Worm (Caenorhabditis elegans) whole organism, L1 larva: ENCODE measurements around the gene srj-5.

ENCODE experiments used
- C04F5.9 ChIP-seq: sonication (generic microtip); optimal IDR thresholded peaks from 2 replicates; lab custom pipeline; 2016; ENCODE audit warnings: missing genetic modification characterization, missing compliant biosample characterization
- C16A3.4 ChIP-seq: fragments of 150-350 bp; optimal IDR thresholded peaks from 2 replicates; lab custom pipeline; 2014; ENCODE audit warnings: missing biosample characterization, missing genetic modification characterization
- C34B4.2 ChIP-seq: sonication (generic microtip); optimal IDR thresholded peaks from 2 replicates; lab custom pipeline; 2017; ENCODE audit warnings: mild to moderate bottlenecking, missing genetic modification characterization, missing compliant biosample characterization
- Y116A8C.19 ChIP-seq: sonication (generic microtip); optimal IDR thresholded peaks from 2 replicates; lab custom pipeline; 2016; ENCODE audit warnings: missing compliant biosample characterization, missing genetic modification characterization, borderline replicate concordance
- alr-1 ChIP-seq: fragments of 200-800 bp; sonication (Bioruptor generic); optimal IDR thresholded peaks from 2 replicates; lab custom pipeline; 2018; ENCODE audit warnings: borderline replicate concordance, mild to moderate bottlenecking, missing genetic modification characterization, missing compliant biosample characterization
- aly-2 ChIP-seq: fragments of 150-350 bp; optimal IDR thresholded peaks from 2 replicates; lab custom pipeline; 2014; ENCODE audit warnings: missing biosample characterization, missing genetic modification characterization
- blmp-1 ChIP-seq: fragments of 150-350 bp; optimal IDR thresholded peaks from 2 replicates; lab custom pipeline; 2014; ENCODE audit warnings: missing biosample characterization, missing genetic modification characterization
- ceh-63 ChIP-seq: fragments of 200-800 bp; sonication (Bioruptor generic); optimal IDR thresholded peaks from 2 replicates; lab custom pipeline; 2018; ENCODE audit warnings: mild to moderate bottlenecking, missing genetic modification characterization, missing compliant biosample characterization
- ceh-88 ChIP-seq: fragments of 200-800 bp; sonication (Bioruptor generic); IDR thresholded peaks from 2 replicates; pipeline ENCODE4 v1.3.6; 2022; ENCODE audit warnings: missing genetic modification characterization, missing compliant biosample characterization
- dpl-1 ChIP-seq, 3 experiments: fragments of 150-350 bp in 2 of 3; sonication (generic microtip) in 1 of 3; optimal IDR thresholded peaks; 2 replicates each; lab custom pipeline; 2014 to 2017; ENCODE audit warnings: missing biosample characterization in 3 of 3, missing genetic modification characterization in 3 of 3, missing genetic modification reagents in 3 of 3
- efl-1 ChIP-seq, 4 experiments: fragments of 150-350 bp; optimal IDR thresholded peaks in 3 of 4; peaks in 1 of 4; 1 replicate in 1 of 4; 2 replicates in 3 of 4; lab custom pipeline; 2014; ENCODE audit warnings: missing biosample characterization in 2 of 4, missing genetic modification characterization in 2 of 4, missing genetic modification reagents in 2 of 4
- egl-13 ChIP-seq: sonication (generic microtip); optimal IDR thresholded peaks from 2 replicates; lab custom pipeline; 2016; ENCODE audit warnings: missing genotype, missing genetic modification reagents, missing genetic modification characterization, missing compliant biosample characterization
- egl-27 ChIP-seq, 2 experiments: fragments of 150-350 bp in 1 of 2; sonication (generic microtip); optimal IDR thresholded peaks; 3 replicates each; lab custom pipeline; 2017 to 2018; ENCODE audit warnings: missing biosample characterization in 2 of 2, missing genetic modification characterization in 2 of 2, missing genetic modification reagents in 2 of 2
- elt-2 ChIP-seq: sonication (generic microtip); optimal IDR thresholded peaks from 2 replicates; lab custom pipeline; 2016; ENCODE audit warnings: missing genetic modification characterization, mild to moderate bottlenecking, inconsistent platforms, missing compliant biosample characterization, missing genetic modification reagents
- elt-3 ChIP-seq, 6 experiments: fragments of 150-350 bp in 1 of 6; sonication (generic microtip); optimal IDR thresholded peaks; 2 replicates each; lab custom pipeline; 2017 to 2018; ENCODE audit warnings: missing biosample characterization in 6 of 6, missing genetic modification characterization in 6 of 6, inconsistent platforms in 1 of 6
- fos-1 ChIP-seq: fragments of 150-350 bp; optimal IDR thresholded peaks from 2 replicates; lab custom pipeline; 2014; ENCODE audit warnings: missing biosample characterization, missing genetic modification characterization
- hpl-2 ChIP-seq: fragments of 150-350 bp; optimal IDR thresholded peaks from 2 replicates; lab custom pipeline; 2014; ENCODE audit warnings: missing biosample characterization, missing genetic modification reagents, missing genetic modification characterization
- irx-1 ChIP-seq: sonication (generic microtip); optimal IDR thresholded peaks from 2 replicates; lab custom pipeline; 2016; ENCODE audit warnings: missing genetic modification characterization, missing compliant biosample characterization
- isw-1 ChIP-seq: fragments of 200-800 bp; sonication (Bioruptor generic); IDR thresholded peaks from 2 replicates; pipeline ENCODE4 v1.3.6; 2022; ENCODE audit warnings: missing genetic modification characterization, missing compliant biosample characterization
- jun-1 ChIP-seq: fragments of 150-350 bp; optimal IDR thresholded peaks from 2 replicates; lab custom pipeline; 2014; ENCODE audit warnings: missing biosample characterization, missing genetic modification reagents, missing genetic modification characterization
- lin-15B ChIP-seq: fragments of 150-350 bp; sonication (generic microtip); optimal IDR thresholded peaks from 3 replicates; lab custom pipeline; 2014; ENCODE audit warnings: missing biosample characterization, missing genetic modification characterization
- lin-35 ChIP-seq, 2 experiments: fragments of 150-350 bp; optimal IDR thresholded peaks; 2 replicates each; lab custom pipeline; 2014; ENCODE audit warnings: missing biosample characterization in 2 of 2, missing genetic modification characterization in 2 of 2, missing genetic modification reagents in 2 of 2
- lin-39 ChIP-seq: fragments of 150-350 bp; optimal IDR thresholded peaks from 2 replicates; lab custom pipeline; 2014; ENCODE audit warnings: missing biosample characterization, missing genetic modification reagents, missing genetic modification characterization
- lsy-2 ChIP-seq, 2 experiments: fragments of 150-350 bp; optimal IDR thresholded peaks; 2 replicates each; lab custom pipeline; 2014; ENCODE audit warnings: missing biosample characterization in 2 of 2, missing genetic modification characterization in 2 of 2
- mab-9 ChIP-seq: fragments of 200-800 bp; sonication (Bioruptor generic); IDR thresholded peaks from 2 replicates; pipeline ENCODE4 v1.3.6; 2022; ENCODE audit warnings: missing genetic modification reagents, missing genetic modification characterization, missing compliant biosample characterization
- mdl-1 ChIP-seq, 2 experiments: fragments of 150-350 bp; optimal IDR thresholded peaks; 2 replicates each; lab custom pipeline; 2014 to 2017; ENCODE audit warnings: missing biosample characterization in 2 of 2, missing genetic modification characterization in 2 of 2, inconsistent platforms in 1 of 2
- mep-1 ChIP-seq: fragments of 150-350 bp; optimal IDR thresholded peaks from 2 replicates; lab custom pipeline; 2014; ENCODE audit warnings: missing biosample characterization, missing genetic modification characterization
- nhr-11 ChIP-seq: fragments of 150-350 bp; optimal IDR thresholded peaks from 2 replicates; lab custom pipeline; 2014; ENCODE audit warnings: missing biosample characterization, missing genetic modification characterization
- nhr-12 ChIP-seq: sonication (generic microtip); optimal IDR thresholded peaks from 2 replicates; lab custom pipeline; 2017; ENCODE audit warnings: missing biosample characterization, missing genetic modification characterization
- nhr-20 ChIP-seq: sonication (generic microtip); optimal IDR thresholded peaks from 2 replicates; lab custom pipeline; 2016; ENCODE audit warnings: mild to moderate bottlenecking, missing genetic modification characterization, missing compliant biosample characterization
- nhr-237 ChIP-seq: fragments of 150-350 bp; optimal IDR thresholded peaks from 2 replicates; lab custom pipeline; 2014; ENCODE audit warnings: missing biosample characterization, missing genetic modification characterization
- nhr-47 ChIP-seq: sonication (generic microtip); optimal IDR thresholded peaks from 2 replicates; lab custom pipeline; 2016; ENCODE audit warnings: mild to moderate bottlenecking, missing genetic modification characterization, moderate library complexity, missing compliant biosample characterization
- nhr-71 ChIP-seq: sonication (generic microtip); optimal IDR thresholded peaks from 2 replicates; lab custom pipeline; 2016; ENCODE audit warnings: mild to moderate bottlenecking, missing genetic modification characterization, moderate library complexity, missing compliant biosample characterization
- nhr-77 ChIP-seq: fragments of 150-350 bp; optimal IDR thresholded peaks from 2 replicates; lab custom pipeline; 2014; ENCODE audit warnings: missing biosample characterization, missing genetic modification characterization
- nhr-85 ChIP-seq: sonication (generic microtip); peaks from one replicate; lab custom pipeline; 2016; ENCODE audit warnings: missing genetic modification characterization, inconsistent platforms, missing compliant biosample characterization
- nhr-90 ChIP-seq: sonication (generic microtip); optimal IDR thresholded peaks from 2 replicates; lab custom pipeline; 2016; ENCODE audit warnings: mild to moderate bottlenecking, missing genetic modification characterization, missing compliant biosample characterization; ENCODE audit not compliant: poor library complexity
- pag-3 ChIP-seq: sonication (generic microtip); optimal IDR thresholded peaks from 2 replicates; lab custom pipeline; 2017; ENCODE audit warnings: missing genetic modification characterization, mild to moderate bottlenecking, missing compliant biosample characterization, antibody characterized with exemption, borderline replicate concordance; ENCODE audit not compliant: insufficient read depth
- pax-3 ChIP-seq: fragments of 200-800 bp; sonication (Bioruptor generic); optimal IDR thresholded peaks from 2 replicates; lab custom pipeline; 2018; ENCODE audit warnings: mild to moderate bottlenecking, missing genetic modification characterization, moderate library complexity, missing compliant biosample characterization
- rnt-1 ChIP-seq: sonication (generic microtip); optimal IDR thresholded peaks from 2 replicates; lab custom pipeline; 2016; ENCODE audit warnings: mild to moderate bottlenecking, missing genetic modification characterization, moderate library complexity, missing compliant biosample characterization
- skn-1 ChIP-seq: fragments of 150-350 bp; optimal IDR thresholded peaks from 2 replicates; lab custom pipeline; 2014; ENCODE audit warnings: missing biosample characterization, missing genetic modification characterization
- sox-4 ChIP-seq: sonication (generic microtip); optimal IDR thresholded peaks from 2 replicates; lab custom pipeline; 2016; ENCODE audit warnings: missing genetic modification characterization, missing compliant biosample characterization
- sptf-1 ChIP-seq: fragments of 150-350 bp; optimal IDR thresholded peaks from 2 replicates; lab custom pipeline; 2014; ENCODE audit warnings: missing biosample characterization, missing genetic modification characterization
- sup-37 ChIP-seq: fragments of 200-800 bp; sonication (Bioruptor generic); optimal IDR thresholded peaks from 2 replicates; lab custom pipeline; 2018; ENCODE audit warnings: mild to moderate bottlenecking, missing genetic modification characterization, missing compliant biosample characterization
- swsn-7 ChIP-seq: sonication (generic microtip); optimal IDR thresholded peaks from 2 replicates; lab custom pipeline; 2016; ENCODE audit warnings: missing genetic modification characterization, missing compliant biosample characterization
- tbx-2 ChIP-seq: sonication (generic microtip); optimal IDR thresholded peaks from 2 replicates; lab custom pipeline; 2016; ENCODE audit warnings: missing genetic modification characterization, missing compliant biosample characterization
- unc-62 ChIP-seq: fragments of 150-350 bp; optimal IDR thresholded peaks from 2 replicates; lab custom pipeline; 2014; ENCODE audit warnings: missing biosample characterization, missing genetic modification reagents, missing genetic modification characterization
- unc-86 ChIP-seq: sonication (generic microtip); optimal IDR thresholded peaks from 2 replicates; lab custom pipeline; 2016; ENCODE audit warnings: missing genetic modification characterization, missing compliant biosample characterization
- zag-1 ChIP-seq: fragments of 150-350 bp; optimal IDR thresholded peaks from 2 replicates; lab custom pipeline; 2014; ENCODE audit warnings: missing biosample characterization, missing genetic modification characterization
- ztf-4 ChIP-seq: fragments of 150-350 bp; optimal IDR thresholded peaks from 2 replicates; lab custom pipeline; 2014; ENCODE audit warnings: missing biosample characterization, missing genetic modification characterization

Gene srj-5

DNA sequence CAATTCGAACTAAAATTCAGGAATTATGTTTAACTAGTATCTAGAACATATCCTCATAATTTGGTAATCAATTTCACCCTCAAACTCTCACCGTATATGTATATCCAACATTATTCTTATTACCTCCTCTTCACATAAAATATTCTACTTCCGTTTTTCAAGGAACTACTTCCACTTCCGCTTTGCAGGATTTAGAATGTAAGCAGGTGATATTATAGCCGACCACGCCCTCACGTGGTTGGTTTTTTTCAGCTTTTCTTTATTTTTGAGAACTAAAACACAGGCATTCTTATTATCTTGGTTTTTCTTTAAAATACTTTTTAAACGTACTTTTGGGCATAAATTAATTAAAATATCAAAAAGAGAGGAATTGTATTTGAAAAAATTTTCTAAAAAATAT lies 34.9 kb downstream of the srj-5 start (continued):
- no peak for TF ChIP-seq Y116A8C.19 (tag; lab: Kevin White, UChicago)
- TF ChIP-seq nhr-12 (tag; lab: Kevin White, UChicago): no peak
- TF ChIP-seq ceh-63 (GFP tag; lab: Kevin White, UChicago): no peak
- no peak for TF ChIP-seq jun-1 (tag; lab: Kevin White, UChicago)
- TF ChIP-seq alr-1 (tag; lab: Kevin White, UChicago): no peak
- TF ChIP-seq nhr-71 (tag; lab: Kevin White, UChicago): peak; percentile 82
- no peak for TF ChIP-seq egl-27 (tag; optimal IDR thresholded peaks at IDR 0.05; lab: Kevin White, UChicago)
- TF ChIP-seq isw-1: no peak
- no peak for TF ChIP-seq mep-1 (tag; lab: Kevin White, UChicago)
- TF ChIP-seq dpl-1 (GFP tag; optimal IDR thresholded peaks at IDR 0.05; lab: Kevin White, UChicago): no peak
- TF ChIP-seq nhr-20 (tag; lab: Kevin White, UChicago): peak; percentile 44
- no peak for TF ChIP-seq C04F5.9 (tag; lab: Kevin White, UChicago)
- TF ChIP-seq elt-2 (tag; lab: Kevin White, UChicago): no peak
- TF ChIP-seq aly-2: no peak
- TF ChIP-seq nhr-237 (tag; lab: Kevin White, UChicago): no peak
- TF ChIP-seq nhr-47 (tag; lab: Kevin White, UChicago): peak; percentile 77
- TF ChIP-seq mdl-1 (tag; optimal IDR thresholded peaks at IDR 0.05; lab: Kevin White, UChicago): no peak
- TF ChIP-seq zag-1: no peak
- no peak for TF ChIP-seq lin-15B (tag; lab: Kevin White, UChicago)
- TF ChIP-seq nhr-11: peak; percentile 27
- TF ChIP-seq nhr-77 (tag; lab: Kevin White, UChicago): no peak
- TF ChIP-seq lsy-2 (tag; optimal IDR thresholded peaks at IDR 0.05; lab: Kevin White, UChicago): peak in 1 of 2 experiments; percentile 38
- no peak for TF ChIP-seq C34B4.2
- no peak for TF ChIP-seq irx-1
- no peak for TF ChIP-seq pag-3 (tag; lab: Kevin White, UChicago)
- no peak for TF ChIP-seq elt-3 (tag; optimal IDR thresholded peaks at IDR 0.05; lab: Kevin White, UChicago)
- TF ChIP-seq sox-4 (tag; lab: Kevin White, UChicago): peak; percentile 43
- peak; percentile 34 for TF ChIP-seq unc-86 (tag; lab: Kevin White, UChicago)
- no peak for TF ChIP-seq tbx-2 (tag; lab: Kevin White, UChicago)
- TF ChIP-seq egl-13 (tag; lab: Kevin White, UChicago): no peak
- no peak for TF ChIP-seq rnt-1 (tag; lab: Kevin White, UChicago)
- peak; percentile 28 for TF ChIP-seq swsn-7 (tag; lab: Kevin White, UChicago)
- no peak for TF ChIP-seq efl-1 (optimal IDR thresholded peaks at IDR 0.05; lab: Kevin White, UChicago)
- no peak for TF ChIP-seq efl-1 (GFP tag; optimal IDR thresholded peaks at IDR 0.05 in 1 of 2; lab: Kevin White, UChicago)
- TF ChIP-seq ceh-88 (GFP tag; lab: Robert Waterston, UW): no peak

DNA sequence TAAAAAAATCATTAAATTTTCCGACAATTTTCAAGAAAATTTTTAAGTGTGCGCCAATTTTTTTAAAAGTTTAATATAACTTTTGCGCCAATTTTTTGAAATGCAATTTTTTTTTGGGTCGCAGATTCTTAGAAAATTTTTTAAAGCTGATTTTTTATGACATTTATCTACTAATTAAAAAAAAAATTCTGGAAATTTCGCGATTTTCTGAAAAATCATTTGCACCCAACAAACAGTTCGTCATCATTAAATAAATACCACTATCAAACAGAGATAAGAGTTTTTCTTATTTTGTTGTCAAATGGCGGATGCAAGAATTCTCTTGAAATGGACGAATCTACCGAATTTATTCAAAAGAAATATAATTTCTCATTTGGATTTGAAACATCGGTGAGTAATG lies 37.6 kb downstream of the srj-5 start, which contains the start of gene F48G7.13:
Gene F48G7.13 (plus strand): TSS at position 301 of the 400 bp plus-strand sequence.
- TF ChIP-seq pax-3 (no peak), sup-37 (GFP tag; lab: Kevin White, UChicago) (no peak), elt-3 (tag; optimal IDR thresholded peaks at IDR 0.05; lab: Kevin White, UChicago) (no peak)

DNA sequence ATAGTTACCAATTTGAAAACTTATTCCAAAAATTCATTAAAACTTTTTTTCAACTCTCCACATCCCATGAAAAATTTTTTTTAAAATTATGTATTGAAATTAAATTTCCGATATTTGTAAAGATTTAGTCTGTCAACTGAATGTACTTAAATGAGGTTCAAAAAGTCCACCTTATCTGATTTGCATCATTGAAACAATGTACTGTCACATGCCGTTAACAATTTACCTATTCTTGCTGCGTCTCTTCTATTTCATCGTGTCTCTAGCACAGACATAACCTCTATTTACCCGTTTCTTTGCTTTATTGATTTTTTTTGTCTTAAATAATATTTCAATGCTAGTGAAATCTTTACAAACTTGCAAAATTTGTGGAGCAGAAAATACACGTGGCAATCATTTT lies 42.6 kb downstream of the srj-5 start, which contains the start of gene nhr-90:
Gene nhr-90 (plus strand): TSS at position 296 of the 400 bp plus-strand sequence.
- TF ChIP-seq unc-62 (GFP tag; lab: Kevin White, UChicago) (no peak), nhr-85 (peak; percentile 72), nhr-20 (tag; lab: Kevin White, UChicago) (peak; percentile 55), ztf-4 (tag; lab: Kevin White, UChicago) (no peak), egl-27 (tag; optimal IDR thresholded peaks at IDR 0.05; lab: Kevin White, UChicago) (no peak), sptf-1 (no peak), skn-1 (tag; lab: Kevin White, UChicago) (peak; percentile 18), lin-39 (tag; lab: Kevin White, UChicago) (no peak), C16A3.4 (tag; lab: Kevin White, UChicago) (peak; percentile 5), unc-86 (tag; lab: Kevin White, UChicago) (no peak), mab-9 (no peak), hpl-2 (no peak), efl-1 (optimal IDR thresholded peaks at IDR 0.05; lab: Kevin White, UChicago) (no peak), efl-1 (GFP tag; optimal IDR thresholded peaks at IDR 0.05 in 1 of 2; lab: Kevin White, UChicago) (peak in 1 of 2 experiments; percentile 46), nhr-90 (tag; lab: Kevin White, UChicago) (no peak), blmp-1 (tag; lab: Kevin White, UChicago) (peak; percentile 0), fos-1 (no peak), sup-37 (GFP tag; lab: Kevin White, UChicago) (no peak), tbx-2 (tag; lab: Kevin White, UChicago) (no peak), nhr-12 (tag; lab: Kevin White, UChicago) (no peak), lin-35 (GFP tag; optimal IDR thresholded peaks at IDR 0.05; lab: Kevin White, UChicago) (peak in 1 of 2 experiments; percentile 46)
